Fruit fly (Drosophila melanogaster): ENCODE results near the gene CG2901.

DNA sequence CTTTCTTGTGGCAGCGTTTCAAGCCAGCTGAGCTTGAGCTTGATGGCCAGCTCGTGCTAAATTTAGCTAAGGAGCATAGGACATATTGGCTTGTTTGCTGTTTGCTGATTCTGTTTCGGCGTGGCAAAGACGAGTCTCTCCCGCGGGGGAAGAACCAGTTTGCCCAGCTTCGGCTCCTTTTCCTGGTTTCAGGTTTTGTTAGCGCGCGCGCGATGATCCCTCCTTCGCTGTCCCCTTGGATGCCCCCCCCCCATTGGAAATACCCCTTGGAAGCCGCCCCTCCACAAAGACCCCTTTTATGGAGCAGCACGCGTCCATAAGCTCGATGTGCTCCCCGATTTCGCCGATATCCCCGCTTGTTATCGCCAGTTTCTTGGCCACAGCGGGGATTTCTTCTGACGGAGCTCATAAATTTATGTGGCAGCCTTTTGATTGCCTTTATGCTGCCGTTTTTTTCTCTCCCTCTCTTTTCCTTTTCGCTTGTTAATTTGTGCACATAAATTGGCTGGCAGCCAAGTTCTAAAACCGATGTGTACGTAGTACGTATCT lies 5.2 kb downstream of the CG2901 start:
- TF ChIP-seq woc (GFP tag; optimal IDR thresholded peaks at IDR 0.05): no peak
- peak; percentile 74 for TF ChIP-seq psq (GFP tag; optimal IDR thresholded peaks at IDR 0.05)
- no peak for TF ChIP-seq GATAd (GFP tag; optimal IDR thresholded peaks at IDR 0.05)
- no peak for TF ChIP-seq pan (optimal IDR thresholded peaks at IDR 0.05)
- no peak for TF ChIP-seq Dfd (GFP tag; optimal IDR thresholded peaks at IDR 0.05)
- TF ChIP-seq Myc (optimal IDR thresholded peaks at IDR 0.05): no peak
- no peak for TF ChIP-seq Hr83 (GFP tag; optimal IDR thresholded peaks at IDR 0.05; ENCODE audit: poor library complexity, severe bottlenecking)
- no peak for TF ChIP-seq usp (GFP tag; optimal IDR thresholded peaks at IDR 0.05)
- TF ChIP-seq CrebA (GFP tag; optimal IDR thresholded peaks at IDR 0.05; ENCODE audit: borderline replicate concordance): no peak
- TF ChIP-seq br (GFP tag; optimal IDR thresholded peaks at IDR 0.05): no peak
- TF ChIP-seq rgr (GFP tag; optimal IDR thresholded peaks at IDR 0.05): no peak
- no peak for TF ChIP-seq sv (GFP tag; optimal IDR thresholded peaks at IDR 0.05)
- no peak for TF ChIP-seq OdsH (GFP tag; optimal IDR thresholded peaks at IDR 0.05)
- TF ChIP-seq Hnf4 (GFP tag; optimal IDR thresholded peaks at IDR 0.05): no peak

Measured in whole organism, wandering third instar larva.